1 fruit fly cellular context compared by ENCODE assay signal in genomic region chr3R:16235215-16235937, dm6.
TF ChIP-seq lines count a peak whose summit lies in the region.

No protein-coding gene starts in this region.

TF ChIP-seq in whole organism, embryonic, 481 proteins besides CTCF, POLR2A, EP300 and RAD21 (continued from another document):
- no peak for TF ChIP-seq MTF-1 (GFP tag; optimal IDR thresholded peaks at IDR 0.05; lab: Kevin White, UChicago; ENCODE audit: borderline replicate concordance)
- peak; percentile 48 for TF ChIP-seq lilli (GFP tag; optimal IDR thresholded peaks at IDR 0.05; lab: Kevin White, UChicago)
- TF ChIP-seq pb (GFP tag; optimal IDR thresholded peaks at IDR 0.05; lab: Kevin White, UChicago) = peak; percentile 24
- no peak for TF ChIP-seq Hmx (GFP tag; optimal IDR thresholded peaks at IDR 0.05; lab: Kevin White, UChicago)
- TF ChIP-seq disco-r (GFP tag; optimal IDR thresholded peaks at IDR 0.05; lab: Kevin White, UChicago) = peak; percentile 36
- no peak for TF ChIP-seq grau (tag; optimal IDR thresholded peaks at IDR 0.05; lab: Kevin White, UChicago)
- TF ChIP-seq Hr3 (GFP tag; optimal IDR thresholded peaks at IDR 0.05; lab: Kevin White, UChicago) = no peak
- no peak for TF ChIP-seq Elba2 (GFP tag; optimal IDR thresholded peaks at IDR 0.05; lab: Kevin White, UChicago)
- TF ChIP-seq Poxn (GFP tag; IDR thresholded peaks at IDR 0.05; lab: Robert Waterston, UW) = no peak
- TF ChIP-seq pita (GFP tag; optimal IDR thresholded peaks at IDR 0.05; lab: Kevin White, UChicago) = no peak
- peak; percentile 99 for TF ChIP-seq abd-A (tag; optimal IDR thresholded peaks at IDR 0.05; lab: Kevin White, UChicago)
- no peak for TF ChIP-seq lmd (GFP tag; IDR thresholded peaks at IDR 0.05; lab: Robert Waterston, UW)
- peak; percentile 26 for TF ChIP-seq CG7987 (GFP tag; optimal IDR thresholded peaks at IDR 0.05; lab: Kevin White, UChicago)
- no peak for TF ChIP-seq CG17568 (GFP tag; optimal IDR thresholded peaks at IDR 0.05; lab: Kevin White, UChicago)
- TF ChIP-seq CG9932 (GFP tag; IDR thresholded peaks at IDR 0.05; lab: Robert Waterston, UW) = no peak
- no peak for TF ChIP-seq row (GFP tag; IDR thresholded peaks at IDR 0.05; lab: Robert Waterston, UW)
- TF ChIP-seq Aef1 (GFP tag; IDR thresholded peaks at IDR 0.05; lab: Robert Waterston, UW) = no peak
- no peak for TF ChIP-seq CG10366 (GFP tag; IDR thresholded peaks at IDR 0.05; lab: Robert Waterston, UW)
- TF ChIP-seq Doc3 (GFP tag; IDR thresholded peaks at IDR 0.05; lab: Robert Waterston, UW; ENCODE audit: partially characterized antibody) = no peak
- no peak for TF ChIP-seq CoRest (tag; optimal IDR thresholded peaks at IDR 0.05; lab: Kevin White, UChicago)
- TF ChIP-seq nerfin-1 (tag; optimal IDR thresholded peaks at IDR 0.05; lab: Kevin White, UChicago) = peak; percentile 47
- no peak for TF ChIP-seq dmrt99B (tag; optimal IDR thresholded peaks at IDR 0.05; lab: Kevin White, UChicago)
- no peak for TF ChIP-seq Eip74EF (GFP tag; optimal IDR thresholded peaks at IDR 0.05; lab: Kevin White, UChicago)
- no peak for TF ChIP-seq Atf6 (GFP tag; IDR thresholded peaks at IDR 0.05; lab: Robert Waterston, UW)
- TF ChIP-seq CG7745 (tag; optimal IDR thresholded peaks at IDR 0.05; lab: Kevin White, UChicago) = peak; percentile 66
- peak; percentile 30 for TF ChIP-seq CG12299 (tag; optimal IDR thresholded peaks at IDR 0.05; lab: Kevin White, UChicago)
- TF ChIP-seq luna (GFP tag; optimal IDR thresholded peaks at IDR 0.05; lab: Kevin White, UChicago) = no peak
- peak in 1 of 3 experiments; percentile 39 for TF ChIP-seq lola (GFP tag; optimal IDR thresholded peaks at IDR 0.05; lab: Kevin White, UChicago)
- no peak for TF ChIP-seq org-1 (GFP tag; optimal IDR thresholded peaks at IDR 0.05; lab: Kevin White, UChicago)
- no peak for TF ChIP-seq btn (GFP tag; optimal IDR thresholded peaks at IDR 0.05; lab: Kevin White, UChicago)
- no peak for TF ChIP-seq slp2 (GFP tag; optimal IDR thresholded peaks at IDR 0.05; lab: Kevin White, UChicago)
- peak; percentile 89 for TF ChIP-seq CG8290 (GFP tag; optimal IDR thresholded peaks at IDR 0.05; lab: Kevin White, UChicago)
- peak in 1 of 2 experiments; percentile 90 for TF ChIP-seq CG8290 (tag; optimal IDR thresholded peaks at IDR 0.05; lab: Kevin White, UChicago)
- TF ChIP-seq CG1233 (GFP tag; optimal IDR thresholded peaks at IDR 0.05; lab: Kevin White, UChicago) = no peak
- TF ChIP-seq bowl (GFP tag; IDR thresholded peaks at IDR 0.05; lab: Robert Waterston, UW) = no peak
- no peak for TF ChIP-seq CG6654 (GFP tag; optimal IDR thresholded peaks at IDR 0.05; lab: Kevin White, UChicago)
- TF ChIP-seq vnd (GFP tag; IDR thresholded peaks at IDR 0.05; lab: Robert Waterston, UW; ENCODE audit: partially characterized antibody) = no peak
- TF ChIP-seq ash1 (GFP tag; optimal IDR thresholded peaks at IDR 0.05; lab: Kevin White, UChicago) = peak; percentile 54
- TF ChIP-seq CG31388 (GFP tag; optimal IDR thresholded peaks at IDR 0.05; lab: Kevin White, UChicago) = no peak
- no peak for TF ChIP-seq cad (GFP tag; optimal IDR thresholded peaks at IDR 0.05; lab: Kevin White, UChicago)
- TF ChIP-seq vvl (GFP tag; IDR thresholded peaks at IDR 0.05; lab: Robert Waterston, UW) = no peak
- TF ChIP-seq HLH54F (GFP tag; optimal IDR thresholded peaks at IDR 0.05; lab: Kevin White, UChicago) = no peak
- no peak for TF ChIP-seq Dll (GFP tag; IDR thresholded peaks at IDR 0.05; lab: Robert Waterston, UW; ENCODE audit: partially characterized antibody)
- no peak for TF ChIP-seq CkIIα-i1 (GFP tag; IDR thresholded peaks at IDR 0.05; lab: Robert Waterston, UW)
- TF ChIP-seq CG13287 (GFP tag; IDR thresholded peaks at IDR 0.05; lab: Robert Waterston, UW; ENCODE audit: partially characterized antibody) = no peak
- no peak for TF ChIP-seq hbn (GFP tag; IDR thresholded peaks at IDR 0.05; lab: Robert Waterston, UW; ENCODE audit: partially characterized antibody)
- TF ChIP-seq CG3847 (GFP tag; IDR thresholded peaks at IDR 0.05; lab: Robert Waterston, UW) = no peak
